Worm (Caenorhabditis elegans): ENCODE measurements around the gene jmjd-3.2.
A peak's percentile ranks its signal among the peaks of the same experiment; 100 is the strongest.

The jmjd-3.2 gene

DNA sequence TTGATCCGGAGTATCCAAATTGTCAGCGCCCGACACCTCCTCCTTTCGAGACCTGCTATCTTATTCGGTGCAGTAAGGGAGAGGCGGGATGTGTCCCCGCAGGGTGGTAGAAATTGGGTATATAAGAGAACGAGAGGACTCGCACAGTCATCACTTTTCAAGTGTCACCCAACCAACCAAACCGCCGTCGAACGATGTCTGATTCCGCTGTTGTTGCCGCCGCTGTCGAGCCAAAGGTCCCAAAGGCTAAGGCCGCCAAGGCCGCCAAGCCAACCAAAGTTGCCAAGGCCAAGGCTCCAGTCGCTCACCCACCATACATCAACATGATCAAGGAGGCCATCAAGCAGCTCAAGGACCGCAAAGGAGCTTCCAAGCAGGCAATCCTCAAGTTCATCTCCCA lies 41.9 kb downstream of the jmjd-3.2 start, which contains the start of gene his-24 (continued):
- no peak for TF ChIP-seq Y48G9A.11 (GFP tag; IDR thresholded peaks at IDR 0.05)
- TF ChIP-seq dve-1 (tag; optimal IDR thresholded peaks at IDR 0.05; ENCODE audit: insufficient read depth): peak; percentile 81
- TF ChIP-seq ceh-32 (tag; optimal IDR thresholded peaks at IDR 0.05; ENCODE audit: poor library complexity): no peak
- TF ChIP-seq mes-2 (tag; optimal IDR thresholded peaks at IDR 0.05; ENCODE audit: poor library complexity, severe bottlenecking): peak; percentile 81
- no peak for TF ChIP-seq ceh-82 (tag; optimal IDR thresholded peaks at IDR 0.05)
- no peak for TF ChIP-seq lim-7 (GFP tag; IDR thresholded peaks at IDR 0.05)
- no peak for TF ChIP-seq nhr-237 (tag; optimal IDR thresholded peaks at IDR 0.05)
- no peak for TF ChIP-seq T20F7.1 (GFP tag; optimal IDR thresholded peaks at IDR 0.05)
- peak; percentile 56 for TF ChIP-seq nhr-28 (tag; optimal IDR thresholded peaks at IDR 0.05)
- no peak for TF ChIP-seq lin-38 (GFP tag; IDR thresholded peaks at IDR 0.05)
- TF ChIP-seq zag-1 (tag; optimal IDR thresholded peaks at IDR 0.05): no peak

DNA sequence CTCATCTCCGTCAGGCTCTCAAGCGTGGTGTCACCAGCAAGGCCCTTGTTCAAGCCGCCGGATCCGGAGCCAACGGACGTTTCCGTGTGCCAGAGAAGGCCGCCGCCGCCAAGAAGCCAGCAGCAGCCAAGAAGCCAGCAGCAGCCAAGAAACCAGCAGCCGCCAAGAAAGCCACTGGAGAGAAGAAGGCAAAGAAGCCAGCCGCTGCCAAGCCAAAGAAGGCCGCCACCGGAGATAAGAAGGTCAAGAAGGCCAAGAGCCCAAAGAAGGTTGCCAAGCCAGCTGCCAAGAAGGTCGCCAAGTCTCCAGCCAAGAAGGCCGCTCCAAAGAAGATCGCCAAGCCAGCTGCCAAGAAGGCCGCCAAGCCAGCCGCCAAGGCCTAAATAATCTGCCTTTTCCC lies 42.5 kb downstream of the jmjd-3.2 start:
- TF ChIP-seq set-16 (GFP tag; IDR thresholded peaks at IDR 0.05): peak; percentile 96
- no peak for TF ChIP-seq aly-2 (tag; optimal IDR thresholded peaks at IDR 0.05)
- TF ChIP-seq mdt-29 (GFP tag; IDR thresholded peaks at IDR 0.05): no peak
- no peak for TF ChIP-seq spr-3 (GFP tag; optimal IDR thresholded peaks at IDR 0.05)
- no peak for TF ChIP-seq mxl-3 (GFP tag; optimal IDR thresholded peaks at IDR 0.05)
- peak; percentile 55; the same call in 1 of the 2 replicates for TF ChIP-seq egl-43 (GFP tag; IDR thresholded peaks at IDR 0.05)
- no peak for TF ChIP-seq T26A8.4 (GFP tag; IDR thresholded peaks at IDR 0.05)
- no peak for TF ChIP-seq attf-4 (tag; optimal IDR thresholded peaks at IDR 0.05)
- TF ChIP-seq lsy-2 (tag; optimal IDR thresholded peaks at IDR 0.05): no peak
- TF ChIP-seq madf-5 (GFP tag; IDR thresholded peaks at IDR 0.05): 0 out of 4 replicates have a peak, but pooled peaks of 1 of the 2 experiments have one; percentile 21

DNA sequence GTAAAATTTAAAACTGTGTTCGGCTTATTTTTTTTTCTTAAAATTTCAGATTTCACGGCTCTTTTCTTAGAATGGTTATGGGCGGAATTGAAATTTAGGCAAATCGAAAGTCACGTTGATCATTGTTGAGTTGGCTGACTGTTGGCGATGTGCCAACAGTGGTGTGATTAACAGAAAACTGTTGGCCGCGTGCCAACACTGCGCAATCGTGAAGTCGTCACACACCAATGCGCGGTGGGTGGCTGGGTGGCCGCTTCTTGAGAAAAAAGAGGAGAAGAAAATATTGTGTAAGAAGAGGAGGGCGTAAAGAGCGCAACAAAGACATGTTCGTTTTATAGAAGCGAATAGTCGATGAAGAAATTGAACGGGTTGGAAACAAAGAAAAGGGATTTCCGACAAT lies 43.1 kb downstream of the jmjd-3.2 start:
- TF ChIP-seq ces-1 (GFP tag; optimal IDR thresholded peaks at IDR 0.05): no peak
- TF ChIP-seq T26A8.4 (GFP tag; IDR thresholded peaks at IDR 0.05): no peak
- no peak for TF ChIP-seq zag-1 (tag; optimal IDR thresholded peaks at IDR 0.05)
- no peak for TF ChIP-seq F44E2.7 (GFP tag; IDR thresholded peaks at IDR 0.05)
- TF ChIP-seq vab-7 (GFP tag; IDR thresholded peaks at IDR 0.05): no peak
- TF ChIP-seq madf-9 (GFP tag; conservative IDR thresholded peaks at IDR 0.05): no peak
- peak; percentile 52 for TF ChIP-seq mes-2 (tag; optimal IDR thresholded peaks at IDR 0.05; ENCODE audit: poor library complexity, severe bottlenecking)
- no peak for TF ChIP-seq mxl-3 (GFP tag; optimal IDR thresholded peaks at IDR 0.05)
- TF ChIP-seq daf-12 (tag; optimal IDR thresholded peaks at IDR 0.05): no peak
- no peak for TF ChIP-seq snpc-1.2 (GFP tag; IDR thresholded peaks at IDR 0.05)
- TF ChIP-seq nhr-76 (tag; optimal IDR thresholded peaks at IDR 0.05): no peak
- TF ChIP-seq nhr-28 (tag; optimal IDR thresholded peaks at IDR 0.05): no peak
- TF ChIP-seq ztf-7 (tag; optimal IDR thresholded peaks at IDR 0.05): no peak
- no peak for TF ChIP-seq nhr-11 (tag; optimal IDR thresholded peaks at IDR 0.05)
- no peak for TF ChIP-seq nhr-41 (GFP tag; IDR thresholded peaks at IDR 0.05)
- peak; percentile 4 for TF ChIP-seq rbr-2 (tag; optimal IDR thresholded peaks at IDR 0.05)
- no peak for TF ChIP-seq duxl-1 (tag; optimal IDR thresholded peaks at IDR 0.05; ENCODE audit: poor library complexity)
- TF ChIP-seq skn-1 (tag; optimal IDR thresholded peaks at IDR 0.05): no peak
- no peak for TF ChIP-seq ZK337.2 (GFP tag; IDR thresholded peaks at IDR 0.05)
- no peak for TF ChIP-seq dmd-6 (GFP tag; IDR thresholded peaks at IDR 0.05)
- TF ChIP-seq lin-39 (tag; optimal IDR thresholded peaks at IDR 0.05): no peak
- no peak for TF ChIP-seq zfp-2 (tag; optimal IDR thresholded peaks at IDR 0.05)
- TF ChIP-seq zfp-3 (GFP tag; conservative IDR thresholded peaks at IDR 0.05): no peak
- TF ChIP-seq attf-4 (tag; optimal IDR thresholded peaks at IDR 0.05): no peak
- peak; percentile 27; the same call in 1 of the 2 replicates for TF ChIP-seq hmg-1.1 (GFP tag; IDR thresholded peaks at IDR 0.05)
- no peak for TF ChIP-seq lin-29 (GFP tag; IDR thresholded peaks at IDR 0.05)
- TF ChIP-seq zip-11 (GFP tag; IDR thresholded peaks at IDR 0.05): no peak
- TF ChIP-seq ama-1 (optimal IDR thresholded peaks at IDR 0.05): peak; percentile 86
- no peak for TF ChIP-seq nhr-48 (tag; optimal IDR thresholded peaks at IDR 0.05)
- TF ChIP-seq aha-1 (tag): no peak
- no peak for TF ChIP-seq Y75B8A.6 (GFP tag; IDR thresholded peaks at IDR 0.05)
- no peak for TF ChIP-seq snpc-4 (tag; optimal IDR thresholded peaks at IDR 0.05)
- no peak for TF ChIP-seq madf-5 (GFP tag; IDR thresholded peaks at IDR 0.05)
- no peak for TF ChIP-seq ceh-32 (tag; optimal IDR thresholded peaks at IDR 0.05; ENCODE audit: poor library complexity)
- no peak for TF ChIP-seq arid-1 (GFP tag; conservative IDR thresholded peaks at IDR 0.05)

Measured in whole organism, L4 larva.